Worm (Caenorhabditis elegans) whole organism, L1 larva: ENCODE measurements around the gene C15C8.7.

ENCODE experiments used
- C04F5.9 ChIP-seq: sonication (generic microtip); optimal IDR thresholded peaks from 2 replicates; lab custom pipeline; 2016; ENCODE audit warnings: missing genetic modification characterization, missing compliant biosample characterization
- C34B4.2 ChIP-seq: sonication (generic microtip); optimal IDR thresholded peaks from 2 replicates; lab custom pipeline; 2017; ENCODE audit warnings: mild to moderate bottlenecking, missing genetic modification characterization, missing compliant biosample characterization
- F16B12.6 ChIP-seq: fragments of 150-350 bp; optimal IDR thresholded peaks from 2 replicates; lab custom pipeline; 2014; ENCODE audit warnings: missing biosample characterization, missing genetic modification characterization
- Y116A8C.19 ChIP-seq: sonication (generic microtip); optimal IDR thresholded peaks from 2 replicates; lab custom pipeline; 2016; ENCODE audit warnings: missing compliant biosample characterization, missing genetic modification characterization, borderline replicate concordance
- aha-1 ChIP-seq: fragments of 150-350 bp; optimal IDR thresholded peaks from 2 replicates; lab custom pipeline; 2014; ENCODE audit warnings: missing biosample characterization, missing genetic modification characterization
- alr-1 ChIP-seq: fragments of 200-800 bp; sonication (Bioruptor generic); optimal IDR thresholded peaks from 2 replicates; lab custom pipeline; 2018; ENCODE audit warnings: borderline replicate concordance, mild to moderate bottlenecking, missing genetic modification characterization, missing compliant biosample characterization
- aly-2 ChIP-seq: fragments of 150-350 bp; optimal IDR thresholded peaks from 2 replicates; lab custom pipeline; 2014; ENCODE audit warnings: missing biosample characterization, missing genetic modification characterization
- ama-1 ChIP-seq: fragments of 150-350 bp; optimal IDR thresholded peaks from 2 replicates; lab custom pipeline; 2014
- ceh-63 ChIP-seq: fragments of 200-800 bp; sonication (Bioruptor generic); optimal IDR thresholded peaks from 2 replicates; lab custom pipeline; 2018; ENCODE audit warnings: mild to moderate bottlenecking, missing genetic modification characterization, missing compliant biosample characterization
- ceh-8 ChIP-seq: fragments of 200-800 bp; sonication (Bioruptor generic); optimal IDR thresholded peaks from 2 replicates; lab custom pipeline; 2018; ENCODE audit warnings: mild to moderate bottlenecking, missing genetic modification characterization, moderate library complexity, missing compliant biosample characterization
- ceh-82 ChIP-seq, 3 experiments: fragments of 150-350 bp in 1 of 3; sonication (generic microtip) in 2 of 3; optimal IDR thresholded peaks; 2 replicates each; lab custom pipeline; 2014 to 2017; ENCODE audit warnings: missing biosample characterization in 3 of 3, missing genetic modification characterization in 3 of 3
- ces-1 ChIP-seq: fragments of 150-350 bp; optimal IDR thresholded peaks from 2 replicates; lab custom pipeline; 2014; ENCODE audit warnings: missing biosample characterization, missing genetic modification reagents, missing genetic modification characterization
- efl-1 ChIP-seq, 4 experiments: fragments of 150-350 bp; optimal IDR thresholded peaks in 3 of 4; peaks in 1 of 4; 1 replicate in 1 of 4; 2 replicates in 3 of 4; lab custom pipeline; 2014; ENCODE audit warnings: missing biosample characterization in 2 of 4, missing genetic modification characterization in 2 of 4, missing genetic modification reagents in 2 of 4
- efl-3 ChIP-seq: fragments of 200-800 bp; sonication (Bioruptor generic); optimal IDR thresholded peaks from 2 replicates; lab custom pipeline; 2018; ENCODE audit warnings: mild to moderate bottlenecking, missing genetic modification characterization, missing compliant biosample characterization
- elt-2 ChIP-seq: sonication (generic microtip); optimal IDR thresholded peaks from 2 replicates; lab custom pipeline; 2016; ENCODE audit warnings: missing genetic modification characterization, mild to moderate bottlenecking, inconsistent platforms, missing compliant biosample characterization, missing genetic modification reagents
- elt-3 ChIP-seq, 6 experiments: fragments of 150-350 bp in 1 of 6; sonication (generic microtip); optimal IDR thresholded peaks; 2 replicates each; lab custom pipeline; 2017 to 2018; ENCODE audit warnings: missing biosample characterization in 6 of 6, missing genetic modification characterization in 6 of 6, inconsistent platforms in 1 of 6
- ets-5 ChIP-seq: fragments of 200-800 bp; sonication (Bioruptor generic); IDR thresholded peaks from 2 replicates; pipeline ENCODE4 v1.3.6; 2022; ENCODE audit warnings: missing genetic modification characterization, missing compliant biosample characterization
- hlh-4 ChIP-seq: sonication (generic microtip); optimal IDR thresholded peaks from 2 replicates; lab custom pipeline; 2016; ENCODE audit warnings: mild to moderate bottlenecking, missing genetic modification characterization, missing compliant biosample characterization
- hpl-2 ChIP-seq: fragments of 150-350 bp; optimal IDR thresholded peaks from 2 replicates; lab custom pipeline; 2014; ENCODE audit warnings: missing biosample characterization, missing genetic modification reagents, missing genetic modification characterization
- irx-1 ChIP-seq: sonication (generic microtip); optimal IDR thresholded peaks from 2 replicates; lab custom pipeline; 2016; ENCODE audit warnings: missing genetic modification characterization, missing compliant biosample characterization
- isw-1 ChIP-seq: fragments of 200-800 bp; sonication (Bioruptor generic); IDR thresholded peaks from 2 replicates; pipeline ENCODE4 v1.3.6; 2022; ENCODE audit warnings: missing genetic modification characterization, missing compliant biosample characterization
- jun-1 ChIP-seq: fragments of 150-350 bp; optimal IDR thresholded peaks from 2 replicates; lab custom pipeline; 2014; ENCODE audit warnings: missing biosample characterization, missing genetic modification reagents, missing genetic modification characterization
- lin-15B ChIP-seq: fragments of 150-350 bp; sonication (generic microtip); optimal IDR thresholded peaks from 3 replicates; lab custom pipeline; 2014; ENCODE audit warnings: missing biosample characterization, missing genetic modification characterization
- lin-39 ChIP-seq: fragments of 150-350 bp; optimal IDR thresholded peaks from 2 replicates; lab custom pipeline; 2014; ENCODE audit warnings: missing biosample characterization, missing genetic modification reagents, missing genetic modification characterization
- lir-3 ChIP-seq: sonication (generic microtip); optimal IDR thresholded peaks from 2 replicates; lab custom pipeline; 2016; ENCODE audit warnings: mild to moderate bottlenecking, missing genetic modification characterization, moderate library complexity, missing compliant biosample characterization; ENCODE audit not compliant: poor library complexity
- mab-9 ChIP-seq: fragments of 200-800 bp; sonication (Bioruptor generic); IDR thresholded peaks from 2 replicates; pipeline ENCODE4 v1.3.6; 2022; ENCODE audit warnings: missing genetic modification reagents, missing genetic modification characterization, missing compliant biosample characterization
- mdl-1 ChIP-seq, 2 experiments: fragments of 150-350 bp; optimal IDR thresholded peaks; 2 replicates each; lab custom pipeline; 2014 to 2017; ENCODE audit warnings: missing biosample characterization in 2 of 2, missing genetic modification characterization in 2 of 2, inconsistent platforms in 1 of 2
- mef-2 ChIP-seq: fragments of 150-350 bp; optimal IDR thresholded peaks from 2 replicates; lab custom pipeline; 2014; ENCODE audit warnings: missing biosample characterization, missing genetic modification characterization
- mep-1 ChIP-seq: fragments of 150-350 bp; optimal IDR thresholded peaks from 2 replicates; lab custom pipeline; 2014; ENCODE audit warnings: missing biosample characterization, missing genetic modification characterization
- nhr-11 ChIP-seq: fragments of 150-350 bp; optimal IDR thresholded peaks from 2 replicates; lab custom pipeline; 2014; ENCODE audit warnings: missing biosample characterization, missing genetic modification characterization
- nhr-12 ChIP-seq: sonication (generic microtip); optimal IDR thresholded peaks from 2 replicates; lab custom pipeline; 2017; ENCODE audit warnings: missing biosample characterization, missing genetic modification characterization
- nhr-28 ChIP-seq: fragments of 150-350 bp; optimal IDR thresholded peaks from 2 replicates; lab custom pipeline; 2014; ENCODE audit warnings: missing biosample characterization, missing genetic modification characterization
- nhr-71 ChIP-seq: sonication (generic microtip); optimal IDR thresholded peaks from 2 replicates; lab custom pipeline; 2016; ENCODE audit warnings: mild to moderate bottlenecking, missing genetic modification characterization, moderate library complexity, missing compliant biosample characterization
- nhr-76 ChIP-seq: sonication (generic microtip); optimal IDR thresholded peaks from 2 replicates; lab custom pipeline; 2017; ENCODE audit warnings: missing biosample characterization, missing genetic modification characterization
- nhr-77 ChIP-seq: fragments of 150-350 bp; optimal IDR thresholded peaks from 2 replicates; lab custom pipeline; 2014; ENCODE audit warnings: missing biosample characterization, missing genetic modification characterization
- nhr-85 ChIP-seq: sonication (generic microtip); peaks from one replicate; lab custom pipeline; 2016; ENCODE audit warnings: missing genetic modification characterization, inconsistent platforms, missing compliant biosample characterization
- pqm-1 ChIP-seq: sonication (generic microtip); optimal IDR thresholded peaks from 3 replicates; lab custom pipeline; 2017; ENCODE audit warnings: missing biosample characterization, missing genetic modification characterization
- skn-1 ChIP-seq: fragments of 150-350 bp; optimal IDR thresholded peaks from 2 replicates; lab custom pipeline; 2014; ENCODE audit warnings: missing biosample characterization, missing genetic modification characterization
- snpc-4 ChIP-seq: fragments of 150-350 bp; optimal IDR thresholded peaks from 2 replicates; lab custom pipeline; 2014; ENCODE audit warnings: missing biosample characterization, missing genetic modification characterization
- snu-23 ChIP-seq: sonication (generic microtip); optimal IDR thresholded peaks from 2 replicates; lab custom pipeline; 2016; ENCODE audit warnings: missing genetic modification characterization, missing compliant biosample characterization
- sox-4 ChIP-seq: sonication (generic microtip); optimal IDR thresholded peaks from 2 replicates; lab custom pipeline; 2016; ENCODE audit warnings: missing genetic modification characterization, missing compliant biosample characterization
- sptf-1 ChIP-seq: fragments of 150-350 bp; optimal IDR thresholded peaks from 2 replicates; lab custom pipeline; 2014; ENCODE audit warnings: missing biosample characterization, missing genetic modification characterization
- sup-37 ChIP-seq: fragments of 200-800 bp; sonication (Bioruptor generic); optimal IDR thresholded peaks from 2 replicates; lab custom pipeline; 2018; ENCODE audit warnings: mild to moderate bottlenecking, missing genetic modification characterization, missing compliant biosample characterization
- tlp-1 ChIP-seq: fragments of 150-350 bp; optimal IDR thresholded peaks from 2 replicates; lab custom pipeline; 2014; ENCODE audit warnings: missing biosample characterization, missing genetic modification characterization
- unc-130 ChIP-seq: fragments of 150-350 bp; optimal IDR thresholded peaks from 2 replicates; lab custom pipeline; 2017; ENCODE audit warnings: missing biosample characterization, missing genetic modification characterization, inconsistent platforms
- unc-30 ChIP-seq: sonication (generic microtip); optimal IDR thresholded peaks from 2 replicates; lab custom pipeline; 2017; ENCODE audit warnings: missing biosample characterization, missing genetic modification characterization
- unc-62 ChIP-seq: fragments of 150-350 bp; optimal IDR thresholded peaks from 2 replicates; lab custom pipeline; 2014; ENCODE audit warnings: missing biosample characterization, missing genetic modification reagents, missing genetic modification characterization
- unc-86 ChIP-seq: sonication (generic microtip); optimal IDR thresholded peaks from 2 replicates; lab custom pipeline; 2016; ENCODE audit warnings: missing genetic modification characterization, missing compliant biosample characterization
- unc-98 ChIP-seq: fragments of 200-800 bp; sonication (Bioruptor generic); IDR thresholded peaks from 2 replicates; pipeline ENCODE4 v1.3.6; 2022; ENCODE audit warnings: missing genetic modification characterization, missing compliant biosample characterization
- vab-15 ChIP-seq: sonication (generic microtip); optimal IDR thresholded peaks from 2 replicates; lab custom pipeline; 2017; ENCODE audit warnings: missing genotype, mild to moderate bottlenecking, missing genetic modification characterization, missing compliant biosample characterization
- xbp-1 ChIP-seq: sonication (generic microtip); optimal IDR thresholded peaks from 2 replicates; lab custom pipeline; 2016; ENCODE audit warnings: missing genetic modification characterization, missing compliant biosample characterization
- zag-1 ChIP-seq: fragments of 150-350 bp; optimal IDR thresholded peaks from 2 replicates; lab custom pipeline; 2014; ENCODE audit warnings: missing biosample characterization, missing genetic modification characterization
- ztf-11 ChIP-seq, 2 experiments: sonication (generic microtip); optimal IDR thresholded peaks; 2 replicates each; lab custom pipeline; 2016 to 2017; ENCODE audit warnings: missing genetic modification characterization in 2 of 2, missing biosample characterization in 1 of 2, missing compliant biosample characterization in 1 of 2
- ztf-4 ChIP-seq: fragments of 150-350 bp; optimal IDR thresholded peaks from 2 replicates; lab custom pipeline; 2014; ENCODE audit warnings: missing biosample characterization, missing genetic modification characterization

C15C8.7 gene

DNA sequence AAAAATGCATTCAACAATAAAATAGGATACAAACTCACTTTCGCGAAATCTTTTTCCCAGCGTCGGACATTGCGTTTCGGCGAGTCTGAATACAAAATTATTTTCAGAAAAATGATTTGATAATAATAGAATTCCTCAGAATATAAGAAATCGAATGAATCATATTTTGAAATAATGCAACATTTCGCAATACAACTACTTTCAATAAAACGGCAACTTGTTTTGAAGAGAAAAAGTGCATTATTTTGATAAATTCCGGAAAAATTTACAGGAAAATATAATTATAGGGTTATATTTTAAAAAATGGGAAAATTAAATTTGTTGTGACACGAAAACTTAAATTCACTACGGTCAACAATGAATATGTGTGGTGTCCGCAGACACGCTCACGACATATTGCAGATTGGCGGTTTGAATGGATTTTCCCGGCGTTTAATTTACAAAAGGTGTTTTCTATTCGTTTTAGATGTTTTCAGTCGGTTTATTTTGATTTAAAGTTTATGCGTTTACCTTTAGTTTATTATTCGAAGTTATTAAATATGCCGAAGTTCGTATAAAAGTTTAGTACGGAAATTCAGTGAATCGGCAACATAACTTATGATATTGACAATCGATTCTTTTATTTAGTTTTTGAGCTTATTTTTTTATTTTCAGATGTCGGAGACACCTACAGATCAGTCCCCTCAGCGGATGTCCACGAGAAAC is 18.6 kb upstream of the C15C8.7 start, which contains the start of the genes abcf-1 and scc-3 (continued):
- TF ChIP-seq elt-3 (tag; optimal IDR thresholded peaks at IDR 0.05; lab: Kevin White, UChicago) (peak in 1 of 6 experiments; percentile 37), C34B4.2 (tag; lab: Kevin White, UChicago) (no peak), efl-1 (optimal IDR thresholded peaks at IDR 0.05; lab: Kevin White, UChicago) (peak; percentile 25 to 62), efl-1 (GFP tag; optimal IDR thresholded peaks at IDR 0.05 in 1 of 2; lab: Kevin White, UChicago) (peak; percentile 66 to 93), unc-98 (GFP tag; lab: Robert Waterston, UW) (no peak), aly-2 (tag; lab: Kevin White, UChicago) (no peak), unc-130 (peak; percentile 6), skn-1 (tag; lab: Kevin White, UChicago) (peak; percentile 51), ama-1 (lab: Kevin White, UChicago) (no peak), mef-2 (tag; lab: Kevin White, UChicago) (no peak), lin-15B (no peak), mdl-1 (tag; optimal IDR thresholded peaks at IDR 0.05; lab: Kevin White, UChicago) (no peak), tlp-1 (tag; lab: Kevin White, UChicago) (no peak), mep-1 (peak; percentile 53), zag-1 (tag; lab: Kevin White, UChicago) (no peak), aha-1 (no peak), snpc-4 (no peak), ces-1 (GFP tag; lab: Kevin White, UChicago) (no peak), snu-23 (no peak), Y116A8C.19 (tag; lab: Kevin White, UChicago) (no peak), efl-3 (GFP tag; lab: Kevin White, UChicago) (no peak), nhr-12 (tag; lab: Kevin White, UChicago) (no peak), nhr-11 (tag; lab: Kevin White, UChicago) (no peak), ceh-63 (GFP tag; lab: Kevin White, UChicago) (no peak), lir-3 (tag; lab: Kevin White, UChicago) (no peak), ceh-8 (no peak), unc-30 (no peak), xbp-1 (tag; lab: Kevin White, UChicago) (peak; percentile 40), ztf-4 (tag; lab: Kevin White, UChicago) (no peak), F16B12.6 (tag; lab: Kevin White, UChicago) (peak; percentile 84), hpl-2 (GFP tag; lab: Kevin White, UChicago) (no peak), isw-1 (GFP tag; lab: Robert Waterston, UW) (no peak; the same call in 1 of the 2 replicates), jun-1 (tag; lab: Kevin White, UChicago) (no peak), hlh-4 (tag; lab: Kevin White, UChicago) (no peak), nhr-77 (tag; lab: Kevin White, UChicago) (no peak), nhr-85 (no peak), lin-39 (tag; lab: Kevin White, UChicago) (no peak), nhr-71 (tag; lab: Kevin White, UChicago) (no peak), C04F5.9 (tag; lab: Kevin White, UChicago) (no peak), unc-86 (tag; lab: Kevin White, UChicago) (no peak), nhr-76 (no peak), mab-9 (no peak), sptf-1 (tag; lab: Kevin White, UChicago) (no peak), sox-4 (tag; lab: Kevin White, UChicago) (no peak), ceh-82 (tag; optimal IDR thresholded peaks at IDR 0.05; lab: Kevin White, UChicago) (no peak), ztf-11 (tag; optimal IDR thresholded peaks at IDR 0.05; lab: Kevin White, UChicago) (no peak), unc-62 (no peak), alr-1 (tag; lab: Kevin White, UChicago) (no peak), ets-5 (GFP tag; lab: Robert Waterston, UW) (no peak), pqm-1 (tag; lab: Kevin White, UChicago) (no peak), vab-15 (no peak), sup-37 (GFP tag; lab: Kevin White, UChicago) (no peak), irx-1 (tag; lab: Kevin White, UChicago) (no peak), elt-2 (tag; lab: Kevin White, UChicago) (no peak), nhr-28 (tag; lab: Kevin White, UChicago) (no peak)
